Worm (Caenorhabditis elegans) whole organism, young adult: Measurements from ENCODE around the gene W02G9.4.

Experiments
- B0019.2 ChIP-seq: fragments of 200-800 bp; sonication (Bioruptor generic); conservative IDR thresholded peaks from 2 replicates; pipeline ENCODE4 v1.3.6; 2022; ENCODE audit warnings: missing genetic modification reagents, missing genetic modification characterization, missing compliant biosample characterization
- D2030.7 ChIP-seq: fragments of 200-800 bp; sonication (Bioruptor generic); IDR thresholded peaks from 2 replicates; pipeline ENCODE4 v1.3.6; 2022; ENCODE audit warnings: missing genetic modification reagents, missing genetic modification characterization, missing compliant biosample characterization
- F22D6.2 ChIP-seq: sonication (generic microtip); optimal IDR thresholded peaks from 2 replicates; lab custom pipeline; 2016; ENCODE audit warnings: mild to moderate bottlenecking, missing genetic modification characterization, missing compliant biosample characterization
- F33H1.4 ChIP-seq: fragments of 200-800 bp; sonication (Bioruptor generic); IDR thresholded peaks from 2 replicates; pipeline ENCODE4 v1.3.6; 2022; ENCODE audit warnings: missing genetic modification reagents, missing genetic modification characterization, missing compliant biosample characterization
- F52B5.7 ChIP-seq: sonication (generic microtip); optimal IDR thresholded peaks from 2 replicates; lab custom pipeline; 2016; ENCODE audit warnings: mild to moderate bottlenecking, missing genetic modification characterization, missing compliant biosample characterization
- K11D2.4 ChIP-seq: fragments of 200-800 bp; sonication (Bioruptor generic); IDR thresholded peaks from 2 replicates; pipeline ENCODE4 v1.3.6; 2022; ENCODE audit warnings: missing genetic modification reagents, missing genetic modification characterization, missing compliant biosample characterization
- K12H6.12 ChIP-seq: fragments of 200-800 bp; sonication (Bioruptor generic); optimal IDR thresholded peaks from 2 replicates; lab custom pipeline; 2018; ENCODE audit warnings: mild to moderate bottlenecking, missing genetic modification characterization, missing compliant biosample characterization
- T07F8.4 ChIP-seq: sonication (generic microtip); optimal IDR thresholded peaks from 2 replicates; lab custom pipeline; 2016; ENCODE audit warnings: mild to moderate bottlenecking, missing genetic modification characterization, moderate library complexity, missing compliant biosample characterization
- Y53G8AR.9 ChIP-seq: fragments of 200-800 bp; sonication (Bioruptor generic); conservative IDR thresholded peaks from 2 replicates; pipeline ENCODE4 v1.3.6; 2022; ENCODE audit warnings: missing genetic modification reagents, missing genetic modification characterization, missing compliant biosample characterization
- Y95B8A.8 ChIP-seq: fragments of 200-800 bp; sonication (Bioruptor generic); IDR thresholded peaks from 2 replicates; pipeline ENCODE4 v1.3.6; 2022; ENCODE audit warnings: missing genetic modification reagents, missing genetic modification characterization, missing compliant biosample characterization
- atf-7 ChIP-seq: sonication (generic microtip); optimal IDR thresholded peaks from 2 replicates; lab custom pipeline; 2017; ENCODE audit warnings: mild to moderate bottlenecking, missing genetic modification characterization, missing compliant biosample characterization
- athp-1 ChIP-seq: sonication (generic microtip); optimal IDR thresholded peaks from 2 replicates; lab custom pipeline; 2017; ENCODE audit warnings: mild to moderate bottlenecking, missing genetic modification characterization, missing compliant biosample characterization
- attf-6 ChIP-seq: fragments of 200-800 bp; sonication (Bioruptor generic); IDR thresholded peaks from 2 replicates; pipeline ENCODE4 v1.3.6; 2022; ENCODE audit warnings: missing genetic modification reagents, missing genetic modification characterization, missing compliant biosample characterization
- bed-2 ChIP-seq: fragments of 200-800 bp; sonication (Bioruptor generic); IDR thresholded peaks from 2 replicates; pipeline ENCODE4 v1.3.6; 2022; ENCODE audit warnings: missing genetic modification reagents, missing genetic modification characterization, missing compliant biosample characterization
- ccch-3 ChIP-seq: fragments of 200-800 bp; sonication (Bioruptor generic); optimal IDR thresholded peaks from 2 replicates; lab custom pipeline; 2018; ENCODE audit warnings: mild to moderate bottlenecking, missing genetic modification characterization, missing compliant biosample characterization
- cebp-2 ChIP-seq: fragments of 200-800 bp; sonication (Bioruptor generic); IDR thresholded peaks from 2 replicates; pipeline ENCODE4 v1.3.6; 2022; ENCODE audit warnings: missing genetic modification characterization, missing compliant biosample characterization
- ceh-27 ChIP-seq: fragments of 200-800 bp; sonication (Bioruptor generic); optimal IDR thresholded peaks from 2 replicates; lab custom pipeline; 2018; ENCODE audit warnings: mild to moderate bottlenecking, missing genetic modification characterization, moderate library complexity, missing compliant biosample characterization
- ceh-58 ChIP-seq: fragments of 200-800 bp; sonication (Bioruptor generic); IDR thresholded peaks from 2 replicates; pipeline ENCODE4 v1.3.6; 2022; ENCODE audit warnings: missing genetic modification characterization, missing compliant biosample characterization
- die-1 ChIP-seq: sonication (generic microtip); optimal IDR thresholded peaks from 2 replicates; lab custom pipeline; 2016; ENCODE audit warnings: missing genotype, mild to moderate bottlenecking, missing genetic modification characterization, missing compliant biosample characterization
- dox-1 ChIP-seq: fragments of 200-800 bp; sonication (Bioruptor generic); IDR thresholded peaks from 2 replicates; pipeline ENCODE4 v1.3.6; 2022; ENCODE audit warnings: missing genetic modification reagents, missing genetic modification characterization, missing compliant biosample characterization
- efl-1 ChIP-seq: fragments of 150-350 bp; optimal IDR thresholded peaks from 2 replicates; lab custom pipeline; 2014; ENCODE audit warnings: missing biosample characterization, missing genetic modification reagents, missing genetic modification characterization
- egrh-3 ChIP-seq: fragments of 200-800 bp; sonication (Bioruptor generic); IDR thresholded peaks from 2 replicates; pipeline ENCODE4 v1.3.6; 2022; ENCODE audit warnings: missing genetic modification reagents, missing genetic modification characterization, missing compliant biosample characterization
- fkh-3 ChIP-seq: sonication (generic microtip); optimal IDR thresholded peaks from 2 replicates; lab custom pipeline; 2016; ENCODE audit warnings: mild to moderate bottlenecking, missing genetic modification characterization, missing compliant biosample characterization
- gei-17 ChIP-seq: fragments of 200-800 bp; sonication (Bioruptor generic); optimal IDR thresholded peaks from 2 replicates; lab custom pipeline; 2018; ENCODE audit warnings: mild to moderate bottlenecking, missing genetic modification characterization, missing compliant biosample characterization
- him-1 ChIP-seq: sonication (generic microtip); optimal IDR thresholded peaks from 2 replicates; lab custom pipeline; 2016; ENCODE audit warnings: missing genotype, missing genetic modification reagents, missing genetic modification characterization, missing compliant biosample characterization
- hmg-1.2 ChIP-seq: fragments of 200-800 bp; sonication (Bioruptor generic); IDR thresholded peaks from 2 replicates; pipeline ENCODE4 v1.3.6; 2022; ENCODE audit warnings: missing genetic modification reagents, missing genetic modification characterization, missing compliant biosample characterization
- let-526 ChIP-seq: fragments of 200-800 bp; sonication (Bioruptor generic); IDR thresholded peaks from 2 replicates; pipeline ENCODE4 v1.3.6; 2022; ENCODE audit warnings: missing genetic modification reagents, missing genetic modification characterization, missing compliant biosample characterization
- lin-35 ChIP-seq, 3 experiments: fragments of 150-350 bp in 2 of 3; sonication (generic microtip) in 1 of 3; optimal IDR thresholded peaks; 2 replicates each; lab custom pipeline; 2014 to 2018; ENCODE audit warnings: missing biosample characterization in 3 of 3, missing genetic modification characterization in 3 of 3, missing genetic modification reagents in 3 of 3
- lin-54 ChIP-seq: fragments of 200-800 bp; sonication (Bioruptor generic); optimal IDR thresholded peaks from 2 replicates; lab custom pipeline; 2018; ENCODE audit warnings: mild to moderate bottlenecking, missing genetic modification characterization, missing compliant biosample characterization
- lir-1 ChIP-seq: fragments of 200-800 bp; sonication (Bioruptor generic); conservative IDR thresholded peaks from 2 replicates; pipeline ENCODE4 v1.3.6; 2022; ENCODE audit warnings: missing genetic modification reagents, missing genetic modification characterization, missing compliant biosample characterization
- lsl-1 ChIP-seq: fragments of 200-800 bp; sonication (Bioruptor generic); optimal IDR thresholded peaks from 2 replicates; lab custom pipeline; 2018; ENCODE audit warnings: mild to moderate bottlenecking, missing genetic modification characterization, moderate library complexity, missing compliant biosample characterization
- madf-10 ChIP-seq: sonication (generic microtip); optimal IDR thresholded peaks from 2 replicates; lab custom pipeline; 2016; ENCODE audit warnings: mild to moderate bottlenecking, missing genetic modification characterization, missing compliant biosample characterization
- madf-3 ChIP-seq: fragments of 200-800 bp; sonication (Bioruptor generic); IDR thresholded peaks from 2 replicates; pipeline ENCODE4 v1.3.6; 2022; ENCODE audit warnings: missing genetic modification reagents, missing genetic modification characterization, missing compliant biosample characterization
- madf-6 ChIP-seq: fragments of 200-800 bp; sonication (Bioruptor generic); IDR thresholded peaks from 2 replicates; pipeline ENCODE4 v1.3.6; 2022; ENCODE audit warnings: missing genetic modification reagents, missing genetic modification characterization, missing compliant biosample characterization
- madf-8 ChIP-seq: fragments of 200-800 bp; sonication (Bioruptor generic); conservative IDR thresholded peaks from 2 replicates; pipeline ENCODE4 v1.3.6; 2022; ENCODE audit warnings: missing genetic modification reagents, missing genetic modification characterization, missing compliant biosample characterization
- mcd-1 ChIP-seq: fragments of 200-800 bp; sonication (Bioruptor generic); IDR thresholded peaks from 2 replicates; pipeline ENCODE4 v1.3.6; 2022; ENCODE audit warnings: missing genetic modification reagents, missing genetic modification characterization, missing compliant biosample characterization
- nfya-2 ChIP-seq: fragments of 200-800 bp; sonication (Bioruptor generic); IDR thresholded peaks from 2 replicates; pipeline ENCODE4 v1.3.6; 2022; ENCODE audit warnings: missing genetic modification reagents, missing genetic modification characterization, missing compliant biosample characterization
- nhr-120 ChIP-seq: fragments of 200-800 bp; sonication (Bioruptor generic); IDR thresholded peaks from 2 replicates; pipeline ENCODE4 v1.3.6; 2022; ENCODE audit warnings: missing genetic modification characterization, missing compliant biosample characterization
- pha-4 ChIP-seq: fragments of 150-350 bp; sonication (generic microtip); optimal IDR thresholded peaks from 2 replicates; lab custom pipeline; 2014; ENCODE audit warnings: missing biosample characterization, missing genetic modification reagents, missing genetic modification characterization
- rcor-1 ChIP-seq: fragments of 200-800 bp; sonication (Bioruptor generic); IDR thresholded peaks from 2 replicates; pipeline ENCODE4 v1.3.6; 2022; ENCODE audit warnings: missing genetic modification reagents, missing genetic modification characterization, missing compliant biosample characterization
- rec-8 ChIP-seq, 2 experiments: sonication (generic microtip); optimal IDR thresholded peaks; 2 replicates each; lab custom pipeline; 2016; ENCODE audit warnings: mild to moderate bottlenecking in 2 of 2, missing genetic modification characterization in 2 of 2, missing genetic modification reagents in 2 of 2, missing genotype in 2 of 2, missing biosample characterization in 1 of 2, missing compliant biosample characterization in 1 of 2, moderate library complexity in 1 of 2
- snpc-4 ChIP-seq, 5 experiments: fragments of 150-350 bp in 1 of 5; sonication (generic microtip) in 4 of 5; optimal IDR thresholded peaks; 2 replicates each; lab custom pipeline; 2014 to 2018; ENCODE audit warnings: missing genetic modification characterization in 5 of 5, missing biosample characterization in 3 of 5, antibody characterized with exemption in 2 of 5, mild to moderate bottlenecking in 2 of 5, missing compliant biosample characterization in 2 of 5, missing genotype in 2 of 5, moderate library complexity in 2 of 5, missing genetic modification reagents in 1 of 5
- sptf-2 ChIP-seq: fragments of 200-800 bp; sonication (Bioruptor generic); optimal IDR thresholded peaks from 2 replicates; lab custom pipeline; 2018; ENCODE audit warnings: mild to moderate bottlenecking, missing genetic modification characterization, missing compliant biosample characterization
- tbp1 ChIP-seq: fragments of 200-800 bp; sonication (Bioruptor generic); optimal IDR thresholded peaks from 2 replicates; lab custom pipeline; 2018; ENCODE audit warnings: mild to moderate bottlenecking, missing genetic modification characterization, missing compliant biosample characterization
- tlf-1 ChIP-seq: fragments of 200-800 bp; sonication (Bioruptor generic); optimal IDR thresholded peaks from 2 replicates; lab custom pipeline; 2018; ENCODE audit warnings: mild to moderate bottlenecking, missing genetic modification characterization, missing compliant biosample characterization
- xnd-1 ChIP-seq: sonication (generic microtip); optimal IDR thresholded peaks from 2 replicates; lab custom pipeline; 2016; ENCODE audit warnings: missing genotype, missing genetic modification reagents, missing genetic modification characterization, missing compliant biosample characterization
- zfh-2 ChIP-seq: fragments of 200-800 bp; sonication (Bioruptor generic); conservative IDR thresholded peaks from 2 replicates; pipeline ENCODE4 v1.3.6; 2022; ENCODE audit warnings: missing genetic modification reagents, missing genetic modification characterization, missing compliant biosample characterization
- ztf-3 ChIP-seq: fragments of 200-800 bp; sonication (Bioruptor generic); optimal IDR thresholded peaks from 2 replicates; lab custom pipeline; 2018; ENCODE audit warnings: mild to moderate bottlenecking, missing genetic modification characterization, missing compliant biosample characterization

Gene W02G9.4

DNA sequence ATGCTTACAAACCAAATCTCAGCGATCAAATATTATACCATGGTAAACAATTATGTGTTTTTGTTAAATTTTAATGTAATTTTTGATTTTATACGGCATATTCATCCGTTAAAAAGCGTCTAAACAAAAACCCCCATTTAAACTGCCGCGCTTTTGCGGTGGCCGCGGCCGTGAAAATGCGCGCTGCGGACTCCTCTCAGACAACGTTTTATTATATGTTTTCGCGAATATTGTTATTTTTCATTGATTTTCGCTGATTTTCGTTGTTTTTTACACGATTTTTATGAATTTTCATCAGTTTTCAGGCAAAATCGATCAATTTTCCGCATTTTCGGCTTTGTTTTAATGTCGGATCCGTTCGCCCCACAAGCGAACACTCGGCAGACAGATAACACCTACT is 28.2 kb upstream of the W02G9.4 start, which contains the start of gene W02H5.19:
TSS of gene W02H5.19 (plus strand) at position 346 of the 400 bp plus-strand sequence.
- TF ChIP-seq him-1 (tag; lab: Kevin White, UChicago) (peak; percentile 42), attf-6 (GFP tag; lab: Robert Waterston, UW) (no peak), D2030.7 (GFP tag; lab: Robert Waterston, UW) (peak; percentile 57; the same call in 1 of the 2 replicates), tlf-1 (GFP tag; lab: Kevin White, UChicago) (no peak), lin-35 (GFP tag; optimal IDR thresholded peaks at IDR 0.05; lab: Kevin White, UChicago) (peak in 2 of 3 experiments; percentile 41 to 94), egrh-3 (GFP tag; lab: Robert Waterston, UW) (0 out of 2 replicates have a peak, but pooled peaks have one; percentile 10), Y53G8AR.9 (GFP tag; lab: Robert Waterston, UW) (no peak), ceh-27 (GFP tag; lab: Kevin White, UChicago) (peak; percentile 85), die-1 (tag; lab: Kevin White, UChicago) (no peak), Y95B8A.8 (GFP tag; lab: Robert Waterston, UW) (no peak), nfya-2 (GFP tag; lab: Robert Waterston, UW) (no peak), lin-54 (peak; percentile 99), mcd-1 (GFP tag; lab: Robert Waterston, UW) (peak; percentile 87), tbp1 (GFP tag; lab: Kevin White, UChicago) (peak; percentile 38), xnd-1 (peak; percentile 29), ztf-3 (GFP tag; lab: Kevin White, UChicago) (no peak), F52B5.7 (tag; lab: Kevin White, UChicago) (no peak), ceh-58 (GFP tag; lab: Robert Waterston, UW) (no peak), lir-1 (GFP tag; lab: Robert Waterston, UW) (peak; percentile 69; the same call in 1 of the 2 replicates), lsl-1 (peak; percentile 38), efl-1 (GFP tag; lab: Kevin White, UChicago) (peak; percentile 76), F22D6.2 (tag; lab: Kevin White, UChicago) (peak; percentile 41), K11D2.4 (GFP tag; lab: Robert Waterston, UW) (0 out of 2 replicates have a peak, but pooled peaks have one; percentile 22), madf-6 (peak; percentile 74), athp-1 (tag; lab: Kevin White, UChicago) (peak; percentile 67), hmg-1.2 (GFP tag; lab: Robert Waterston, UW) (0 out of 2 replicates have a peak, but pooled peaks have one; percentile 19), bed-2 (GFP tag; lab: Robert Waterston, UW) (peak; percentile 93), cebp-2 (GFP tag; lab: Robert Waterston, UW) (0 out of 2 replicates have a peak, but pooled peaks have one; percentile 19), dox-1 (GFP tag; lab: Robert Waterston, UW) (peak; percentile 80), zfh-2 (GFP tag; lab: Robert Waterston, UW) (no peak), fkh-3 (tag; lab: Kevin White, UChicago) (no peak), F33H1.4 (GFP tag; lab: Robert Waterston, UW) (peak; percentile 48; the same call in 1 of the 2 replicates), madf-8 (GFP tag; lab: Robert Waterston, UW) (peak; percentile 62), K12H6.12 (tag; lab: Kevin White, UChicago) (peak; percentile 71), T07F8.4 (no peak), nhr-120 (no peak), madf-3 (GFP tag; lab: Robert Waterston, UW) (peak; percentile 78), rec-8 (tag; optimal IDR thresholded peaks at IDR 0.05; lab: Kevin White, UChicago) (peak; percentile 21 to 36), gei-17 (no peak), sptf-2 (GFP tag; lab: Kevin White, UChicago) (no peak), B0019.2 (GFP tag; lab: Robert Waterston, UW) (no peak; the same call in 1 of the 2 replicates), rcor-1 (0 out of 2 replicates have a peak, but pooled peaks have one; percentile 23), snpc-4 (GFP tag; optimal IDR thresholded peaks at IDR 0.05; lab: Kevin White, UChicago) (no peak), snpc-4 (tag; optimal IDR thresholded peaks at IDR 0.05; lab: Kevin White, UChicago) (peak in 1 of 4 experiments; percentile 30), madf-10 (tag; lab: Kevin White, UChicago) (peak; percentile 42), let-526 (no peak), ccch-3 (GFP tag; lab: Kevin White, UChicago) (no peak), pha-4 (no peak), atf-7 (tag; lab: Kevin White, UChicago) (peak; percentile 21)
